Worm (Caenorhabditis elegans) whole organism, L3 larva: Measurements from ENCODE around the gene bir-1.

ENCODE experiments used
- R02D3.7 ChIP-seq: fragments of 150-350 bp; optimal IDR thresholded peaks from 2 replicates; lab custom pipeline; 2014; ENCODE audit warnings: missing biosample characterization, missing genetic modification characterization
- ZK546.5 ChIP-seq: sonication (generic microtip); optimal IDR thresholded peaks from 2 replicates; lab custom pipeline; 2017; ENCODE audit warnings: missing biosample characterization, missing genetic modification characterization
- aly-2 ChIP-seq: fragments of 150-350 bp; optimal IDR thresholded peaks from 2 replicates; lab custom pipeline; 2014; ENCODE audit warnings: missing biosample characterization, missing genetic modification characterization
- ceh-28 ChIP-seq: fragments of 150-350 bp; optimal IDR thresholded peaks from 2 replicates; lab custom pipeline; 2014; ENCODE audit warnings: missing biosample characterization, missing genetic modification reagents, missing genetic modification characterization
- ceh-82 ChIP-seq: fragments of 150-350 bp; optimal IDR thresholded peaks from 2 replicates; lab custom pipeline; 2014; ENCODE audit warnings: missing biosample characterization, missing genetic modification characterization
- ceh-9 ChIP-seq: sonication (generic microtip); optimal IDR thresholded peaks from 2 replicates; lab custom pipeline; 2018; ENCODE audit warnings: missing biosample characterization, missing genetic modification characterization
- daf-12 ChIP-seq: fragments of 150-350 bp; optimal IDR thresholded peaks from 2 replicates; lab custom pipeline; 2014; ENCODE audit warnings: missing biosample characterization, missing genetic modification reagents, missing genetic modification characterization
- egl-27 ChIP-seq: sonication (generic microtip); optimal IDR thresholded peaks from 4 replicates; lab custom pipeline; 2017; ENCODE audit warnings: missing biosample characterization, missing genetic modification reagents, missing genetic modification characterization
- egl-5 ChIP-seq: fragments of 150-350 bp; optimal IDR thresholded peaks from 2 replicates; lab custom pipeline; 2017; ENCODE audit warnings: missing biosample characterization, missing genetic modification reagents, missing genetic modification characterization, inconsistent platforms
- elt-1 ChIP-seq: fragments of 150-350 bp; optimal IDR thresholded peaks from 2 replicates; lab custom pipeline; 2014; ENCODE audit warnings: missing biosample characterization, missing genetic modification characterization
- elt-2 ChIP-seq: sonication (generic microtip); optimal IDR thresholded peaks from 2 replicates; lab custom pipeline; 2016; ENCODE audit warnings: missing genetic modification reagents, mild to moderate bottlenecking, missing genetic modification characterization, missing compliant biosample characterization
- elt-3 ChIP-seq, 3 experiments: fragments of 150-350 bp in 1 of 3; sonication (generic microtip) in 2 of 3; optimal IDR thresholded peaks; 2 replicates in 2 of 3; 4 replicates in 1 of 3; lab custom pipeline; 2014 to 2017; ENCODE audit warnings: missing biosample characterization in 3 of 3, missing genetic modification characterization in 3 of 3
- eor-1 ChIP-seq, 2 experiments: fragments of 150-350 bp; optimal IDR thresholded peaks; 2 replicates each; lab custom pipeline; 2014 to 2018; ENCODE audit warnings: missing biosample characterization in 2 of 2, missing genetic modification characterization in 2 of 2
- fos-1 ChIP-seq: fragments of 150-350 bp; optimal IDR thresholded peaks from 2 replicates; lab custom pipeline; 2014; ENCODE audit warnings: missing biosample characterization, missing genetic modification characterization
- hmg-11 ChIP-seq: sonication (generic microtip); optimal IDR thresholded peaks from 2 replicates; lab custom pipeline; 2016; ENCODE audit warnings: missing genetic modification characterization, missing compliant biosample characterization
- jun-1 ChIP-seq: fragments of 150-350 bp; optimal IDR thresholded peaks from 2 replicates; lab custom pipeline; 2014; ENCODE audit warnings: missing biosample characterization, missing genetic modification reagents, missing genetic modification characterization
- lin-39 ChIP-seq: fragments of 150-350 bp; optimal IDR thresholded peaks from 2 replicates; lab custom pipeline; 2018; ENCODE audit warnings: missing biosample characterization, missing genetic modification reagents, missing genetic modification characterization
- lsy-12 ChIP-seq: sonication (generic microtip); optimal IDR thresholded peaks from 2 replicates; lab custom pipeline; 2016; ENCODE audit warnings: mild to moderate bottlenecking, missing genetic modification characterization, missing compliant biosample characterization
- nfya-1 ChIP-seq: sonication (generic microtip); optimal IDR thresholded peaks from 2 replicates; lab custom pipeline; 2017; ENCODE audit warnings: missing genetic modification characterization, mild to moderate bottlenecking, missing compliant biosample characterization, antibody characterized with exemption, moderate library complexity; ENCODE audit not compliant: insufficient read depth
- nhr-11 ChIP-seq: fragments of 150-350 bp; optimal IDR thresholded peaks from 2 replicates; lab custom pipeline; 2014; ENCODE audit warnings: missing biosample characterization, missing genetic modification characterization
- nhr-23 ChIP-seq: fragments of 150-350 bp; optimal IDR thresholded peaks from 2 replicates; lab custom pipeline; 2014; ENCODE audit warnings: missing biosample characterization, missing genetic modification reagents, missing genetic modification characterization
- nhr-237 ChIP-seq: fragments of 150-350 bp; optimal IDR thresholded peaks from 2 replicates; lab custom pipeline; 2014; ENCODE audit warnings: missing biosample characterization, missing genetic modification characterization
- nhr-25 ChIP-seq: sonication (generic microtip); optimal IDR thresholded peaks from 2 replicates; lab custom pipeline; 2017; ENCODE audit warnings: missing biosample characterization, missing genetic modification characterization
- nhr-43 ChIP-seq: sonication (generic microtip); optimal IDR thresholded peaks from 2 replicates; lab custom pipeline; 2016; ENCODE audit warnings: mild to moderate bottlenecking, missing genetic modification characterization, missing compliant biosample characterization; ENCODE audit not compliant: poor library complexity, severe bottlenecking
- nhr-67 ChIP-seq: fragments of 150-350 bp; optimal IDR thresholded peaks from 2 replicates; lab custom pipeline; 2014; ENCODE audit warnings: missing biosample characterization, missing genetic modification characterization
- nhr-76 ChIP-seq: fragments of 150-350 bp; sonication (generic microtip); optimal IDR thresholded peaks from 5 replicates; lab custom pipeline; 2014; ENCODE audit warnings: missing biosample characterization, missing genetic modification characterization
- pha-4 ChIP-seq: fragments of 150-350 bp; optimal IDR thresholded peaks from 2 replicates; lab custom pipeline; 2014; ENCODE audit warnings: missing biosample characterization, missing genetic modification reagents, missing genetic modification characterization
- pqm-1 ChIP-seq: fragments of 150-350 bp; optimal IDR thresholded peaks from 2 replicates; lab custom pipeline; 2017; ENCODE audit warnings: missing biosample characterization, missing genetic modification characterization, inconsistent platforms
- sea-2 ChIP-seq: fragments of 150-350 bp; sonication (generic microtip); optimal IDR thresholded peaks from 4 replicates; lab custom pipeline; 2014; ENCODE audit warnings: missing biosample characterization, missing genetic modification reagents, missing genetic modification characterization
- skn-1 ChIP-seq: fragments of 150-350 bp; optimal IDR thresholded peaks from 2 replicates; lab custom pipeline; 2014; ENCODE audit warnings: missing biosample characterization, missing genetic modification characterization
- tbx-2 ChIP-seq: sonication (generic microtip); optimal IDR thresholded peaks from 2 replicates; lab custom pipeline; 2016; ENCODE audit warnings: mild to moderate bottlenecking, missing genetic modification characterization, missing compliant biosample characterization
- ztf-4 ChIP-seq: fragments of 150-350 bp; optimal IDR thresholded peaks from 2 replicates; lab custom pipeline; 2014; ENCODE audit warnings: missing biosample characterization, missing genetic modification characterization

Gene bir-1

ce11 chrV:11677494-11677893 is 33.2 kb downstream of the bir-1 start:
- TF ChIP-seq lin-39 (peak; percentile 8), nfya-1 (peak; percentile 0), nhr-23 (tag; lab: Kevin White, UChicago) (peak; percentile 67), hmg-11 (tag; lab: Kevin White, UChicago) (peak; percentile 6), ZK546.5 (tag; lab: Kevin White, UChicago) (no peak), nhr-25 (tag; lab: Kevin White, UChicago) (peak; percentile 22)

- TF ChIP-seq nhr-43 (tag; lab: Kevin White, UChicago), result peak; percentile 51
- peak; percentile 30 for TF ChIP-seq nhr-25 (tag; lab: Kevin White, UChicago)
- no peak for TF ChIP-seq jun-1 (tag; lab: Kevin White, UChicago)
- no peak for TF ChIP-seq lsy-12
- no peak for TF ChIP-seq egl-27 (tag; lab: Kevin White, UChicago)
- peak; percentile 38 for TF ChIP-seq nhr-23 (tag; lab: Kevin White, UChicago)
- TF ChIP-seq nhr-237 (tag; lab: Kevin White, UChicago), result no peak
These were observed 36.4 kb downstream of the bir-1 start for ce11 chrV:11680519-11681203.

- TF ChIP-seq ceh-82 (tag; lab: Kevin White, UChicago) (no peak), skn-1 (tag; lab: Kevin White, UChicago) (no peak), nhr-43 (tag; lab: Kevin White, UChicago) (peak; percentile 2), fos-1 (tag; lab: Kevin White, UChicago) (no peak), tbx-2 (tag; lab: Kevin White, UChicago) (no peak), nhr-76 (tag; lab: Kevin White, UChicago) (no peak), nhr-23 (tag; lab: Kevin White, UChicago) (peak; percentile 26), jun-1 (tag; lab: Kevin White, UChicago) (no peak), R02D3.7 (tag; lab: Kevin White, UChicago) (no peak), egl-27 (tag; lab: Kevin White, UChicago) (no peak), aly-2 (no peak)
These were observed 38.6 kb downstream of the bir-1 start for ce11 chrV:11682858-11683257.

- no peak for TF ChIP-seq ZK546.5 (tag; lab: Kevin White, UChicago)
- TF ChIP-seq nhr-11 (tag; lab: Kevin White, UChicago), result no peak
- no peak for TF ChIP-seq pha-4 (tag; lab: Kevin White, UChicago)
- no peak for TF ChIP-seq nhr-237 (tag; lab: Kevin White, UChicago)
- TF ChIP-seq ztf-4 (tag; lab: Kevin White, UChicago), result no peak
- TF ChIP-seq sea-2 (GFP tag; lab: Kevin White, UChicago), result no peak
- no peak for TF ChIP-seq nhr-25 (tag; lab: Kevin White, UChicago)
- TF ChIP-seq elt-1 (tag; lab: Kevin White, UChicago), result no peak
- TF ChIP-seq tbx-2 (tag; lab: Kevin White, UChicago), result no peak
- TF ChIP-seq nhr-67 (tag; lab: Kevin White, UChicago), result no peak
- TF ChIP-seq nhr-76 (tag; lab: Kevin White, UChicago), result no peak
- TF ChIP-seq ceh-28 (tag; lab: Kevin White, UChicago), result no peak
These were observed 42.6 kb downstream of the bir-1 start, which contains the start of gene W05E10.2 for ce11 chrV:11686877-11687276. Gene W05E10.2 (plus strand): TSS chrV:11687177.

- peak; percentile 69 for TF ChIP-seq elt-2 (tag; lab: Kevin White, UChicago)
- TF ChIP-seq pha-4 (tag; lab: Kevin White, UChicago), result no peak
- TF ChIP-seq eor-1 (tag; optimal IDR thresholded peaks at IDR 0.05; lab: Kevin White, UChicago), result no peak
- TF ChIP-seq nhr-25 (tag; lab: Kevin White, UChicago), result no peak
- TF ChIP-seq egl-5 (tag; lab: Kevin White, UChicago), result no peak
- TF ChIP-seq elt-3 (tag; optimal IDR thresholded peaks at IDR 0.05; lab: Kevin White, UChicago), result no peak
- TF ChIP-seq aly-2, result no peak
- TF ChIP-seq daf-12 (tag; lab: Kevin White, UChicago), result no peak
- no peak for TF ChIP-seq nhr-76 (tag; lab: Kevin White, UChicago)
- TF ChIP-seq ceh-9 (tag; lab: Kevin White, UChicago), result no peak
- no peak for TF ChIP-seq lsy-12
- peak; percentile 52 for TF ChIP-seq pqm-1 (tag; lab: Kevin White, UChicago)
- TF ChIP-seq ztf-4 (tag; lab: Kevin White, UChicago), result no peak
- no peak for TF ChIP-seq hmg-11 (tag; lab: Kevin White, UChicago)
These were observed 47.3 kb downstream of the bir-1 start, which contains the start of gene W05E10.1 for ce11 chrV:11691553-11691952. Gene W05E10.1 (minus strand): TSS chrV:11691691.
